Fruit fly (Drosophila melanogaster): ENCODE measurements around the gene Cpr65Az.

- TF ChIP-seq Hr96 (GFP tag; optimal IDR thresholded peaks at IDR 0.05) (peak; percentile 68), cic (GFP tag; optimal IDR thresholded peaks at IDR 0.05) (peak; percentile 23), Crg-1 (GFP tag; optimal IDR thresholded peaks at IDR 0.05) (peak; percentile 74), Clk (GFP tag; optimal IDR thresholded peaks at IDR 0.05) (peak; percentile 52), CG7101 (tag; optimal IDR thresholded peaks at IDR 0.05) (peak; percentile 77)
Measured at dm6 chr3L:6181776-6182175, 21.2 kb downstream of the Cpr65Az start, which contains the start of gene CG10274.

Data from whole organism, adult.